Worm (Caenorhabditis elegans) whole organism, L4/young adult: Measurements from ENCODE around the gene C05B5.4.

ENCODE experiments used
- W03F9.2 ChIP-seq: fragments of 150-350 bp; optimal IDR thresholded peaks from 2 replicates; lab custom pipeline; 2014; ENCODE audit warnings: missing biosample characterization, missing genetic modification characterization
- dao-5 ChIP-seq: sonication (generic microtip); optimal IDR thresholded peaks from 2 replicates; lab custom pipeline; 2016; ENCODE audit warnings: missing genotype, missing genetic modification characterization, moderate library complexity, missing compliant biosample characterization
- him-1 ChIP-seq: sonication (generic microtip); optimal IDR thresholded peaks from 2 replicates; lab custom pipeline; 2016; ENCODE audit warnings: missing genotype, missing genetic modification reagents, missing genetic modification characterization, missing compliant biosample characterization

DNA sequence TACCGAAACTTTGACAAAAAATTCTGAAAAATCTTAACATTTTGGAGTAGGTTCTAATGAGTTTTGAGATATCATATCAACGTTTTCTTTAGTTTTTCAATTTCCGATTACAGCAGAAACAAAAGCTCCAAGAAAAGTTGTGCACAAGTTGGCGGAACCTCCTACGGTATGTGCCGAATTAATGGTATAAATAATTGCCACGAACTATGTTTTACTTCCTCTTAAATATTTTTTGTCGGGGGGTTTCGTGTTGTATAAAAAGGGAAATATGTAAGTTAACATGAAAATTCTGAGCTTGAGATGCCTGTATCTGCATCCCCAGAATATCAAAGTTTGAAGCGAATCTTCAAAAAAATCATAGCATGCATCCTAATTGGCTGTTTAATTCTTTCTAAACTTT is 40.2 kb downstream of the C05B5.4 start, which contains the start of gene M04D8.8:
- TF ChIP-seq W03F9.2 (tag; lab: Kevin White, UChicago), result no peak
- no peak for TF ChIP-seq him-1 (tag; lab: Kevin White, UChicago)
- no peak for TF ChIP-seq dao-5
